Worm (Caenorhabditis elegans) whole organism, L2 larva: ENCODE results near the gene fbxa-79.

Source experiments
- C34F6.9 ChIP-seq: fragments of 150-350 bp; optimal IDR thresholded peaks from 2 replicates; lab custom pipeline; 2014; ENCODE audit warnings: missing biosample characterization, missing genetic modification characterization
- F13H6.1 ChIP-seq: sonication (generic microtip); optimal IDR thresholded peaks from 2 replicates; lab custom pipeline; 2016; ENCODE audit warnings: missing genetic modification characterization, missing compliant biosample characterization
- R02D3.7 ChIP-seq: fragments of 150-350 bp; optimal IDR thresholded peaks from 2 replicates; lab custom pipeline; 2014; ENCODE audit warnings: missing biosample characterization, missing genetic modification characterization
- Y55F3AM.14 ChIP-seq: fragments of 200-800 bp; sonication (Bioruptor generic); optimal IDR thresholded peaks from 2 replicates; lab custom pipeline; 2018; ENCODE audit warnings: mild to moderate bottlenecking, missing genetic modification characterization, missing compliant biosample characterization
- ZK546.5 ChIP-seq: sonication (generic microtip); optimal IDR thresholded peaks from 2 replicates; lab custom pipeline; 2017; ENCODE audit warnings: missing biosample characterization, missing genetic modification characterization
- ama-1 ChIP-seq: fragments of 150-350 bp; optimal IDR thresholded peaks from 2 replicates; lab custom pipeline; 2018; ENCODE audit warnings: inconsistent platforms
- ceh-16 ChIP-seq: fragments of 150-350 bp; optimal IDR thresholded peaks from 2 replicates; lab custom pipeline; 2014; ENCODE audit warnings: missing biosample characterization, missing genetic modification characterization
- crh-2 ChIP-seq: sonication (generic microtip); optimal IDR thresholded peaks from 2 replicates; lab custom pipeline; 2017; ENCODE audit warnings: missing biosample characterization, missing genetic modification characterization
- dmd-4 ChIP-seq: sonication (generic microtip); optimal IDR thresholded peaks from 2 replicates; lab custom pipeline; 2017; ENCODE audit warnings: missing biosample characterization, missing genetic modification characterization
- egl-27 ChIP-seq: sonication (generic microtip); optimal IDR thresholded peaks from 3 replicates; lab custom pipeline; 2017; ENCODE audit warnings: missing biosample characterization, missing genetic modification reagents, missing genetic modification characterization
- elt-3 ChIP-seq: sonication (generic microtip); optimal IDR thresholded peaks from 2 replicates; lab custom pipeline; 2017; ENCODE audit warnings: missing biosample characterization, missing genetic modification characterization
- fos-1 ChIP-seq: fragments of 150-350 bp; optimal IDR thresholded peaks from 2 replicates; lab custom pipeline; 2014; ENCODE audit warnings: missing biosample characterization, missing genetic modification characterization
- lin-11 ChIP-seq: fragments of 150-350 bp; sonication (generic microtip); optimal IDR thresholded peaks from 2 replicates; lab custom pipeline; 2014; ENCODE audit warnings: missing biosample characterization, missing genetic modification characterization, inconsistent platforms, mixed read lengths
- lin-39 ChIP-seq: fragments of 150-350 bp; optimal IDR thresholded peaks from 2 replicates; lab custom pipeline; 2014; ENCODE audit warnings: missing biosample characterization, missing genetic modification reagents, missing genetic modification characterization
- lsy-2 ChIP-seq, 2 experiments: fragments of 150-350 bp in 1 of 2; sonication (generic microtip) in 1 of 2; optimal IDR thresholded peaks; 2 replicates each; lab custom pipeline; 2014 to 2017; ENCODE audit warnings: missing biosample characterization in 2 of 2, missing genetic modification characterization in 2 of 2
- mab-5 ChIP-seq: fragments of 150-350 bp; optimal IDR thresholded peaks from 2 replicates; lab custom pipeline; 2014; ENCODE audit warnings: missing biosample characterization, missing genetic modification characterization
- mbf-1 ChIP-seq: sonication (generic microtip); optimal IDR thresholded peaks from 2 replicates; lab custom pipeline; 2017; ENCODE audit warnings: missing biosample characterization, missing genetic modification characterization
- mdl-1 ChIP-seq, 2 experiments: fragments of 150-350 bp in 1 of 2; sonication (generic microtip) in 1 of 2; optimal IDR thresholded peaks; 2 replicates each; lab custom pipeline; 2017; ENCODE audit warnings: missing biosample characterization in 2 of 2, missing genetic modification characterization in 2 of 2
- nhr-10 ChIP-seq: sonication (generic microtip); optimal IDR thresholded peaks from 2 replicates; lab custom pipeline; 2017; ENCODE audit warnings: missing biosample characterization, missing genetic modification characterization
- nhr-11 ChIP-seq: fragments of 150-350 bp; optimal IDR thresholded peaks from 2 replicates; lab custom pipeline; 2014; ENCODE audit warnings: missing biosample characterization, missing genetic modification characterization
- nhr-129 ChIP-seq: fragments of 150-350 bp; optimal IDR thresholded peaks from 2 replicates; lab custom pipeline; 2014; ENCODE audit warnings: missing biosample characterization, missing genetic modification characterization
- nhr-21 ChIP-seq: fragments of 150-350 bp; optimal IDR thresholded peaks from 2 replicates; lab custom pipeline; 2014; ENCODE audit warnings: missing biosample characterization, missing genetic modification characterization
- nhr-23 ChIP-seq: fragments of 150-350 bp; optimal IDR thresholded peaks from 2 replicates; lab custom pipeline; 2014; ENCODE audit warnings: missing biosample characterization, missing genetic modification reagents, missing genetic modification characterization
- nhr-237 ChIP-seq: fragments of 150-350 bp; optimal IDR thresholded peaks from 2 replicates; lab custom pipeline; 2014; ENCODE audit warnings: missing biosample characterization, missing genetic modification characterization
- nhr-25 ChIP-seq: fragments of 150-350 bp; sonication (generic microtip); optimal IDR thresholded peaks from 3 replicates; lab custom pipeline; 2014; ENCODE audit warnings: missing biosample characterization, missing genetic modification characterization
- nhr-6 ChIP-seq: fragments of 150-350 bp; optimal IDR thresholded peaks from 2 replicates; lab custom pipeline; 2014; ENCODE audit warnings: missing biosample characterization, missing genetic modification characterization
- sem-4 ChIP-seq: fragments of 150-350 bp; optimal IDR thresholded peaks from 2 replicates; lab custom pipeline; 2014; ENCODE audit warnings: missing biosample characterization, missing genetic modification reagents, missing genetic modification characterization
- sma-9 ChIP-seq, 2 experiments: fragments of 150-350 bp in 1 of 2; sonication (generic microtip) in 1 of 2; optimal IDR thresholded peaks; 2 replicates each; lab custom pipeline; 2014 to 2016; ENCODE audit warnings: missing genetic modification characterization in 2 of 2, mild to moderate bottlenecking in 1 of 2, missing biosample characterization in 1 of 2, missing compliant biosample characterization in 1 of 2, missing genetic modification reagents in 1 of 2, moderate library complexity in 1 of 2
- snpc-4 ChIP-seq: fragments of 150-350 bp; optimal IDR thresholded peaks from 2 replicates; lab custom pipeline; 2014; ENCODE audit warnings: missing biosample characterization, missing genetic modification characterization
- unc-39 ChIP-seq: fragments of 150-350 bp; optimal IDR thresholded peaks from 2 replicates; lab custom pipeline; 2014; ENCODE audit warnings: missing biosample characterization, missing genetic modification characterization
- unc-55 ChIP-seq: fragments of 150-350 bp; sonication (generic microtip); optimal IDR thresholded peaks from 3 replicates; lab custom pipeline; 2014; ENCODE audit warnings: missing biosample characterization, missing genetic modification reagents, missing genetic modification characterization
- unc-62 ChIP-seq: fragments of 150-350 bp; optimal IDR thresholded peaks from 2 replicates; lab custom pipeline; 2014; ENCODE audit warnings: missing biosample characterization, missing genetic modification reagents, missing genetic modification characterization
- zag-1 ChIP-seq: fragments of 150-350 bp; optimal IDR thresholded peaks from 2 replicates; lab custom pipeline; 2014; ENCODE audit warnings: missing biosample characterization, missing genetic modification characterization
- ztf-1 ChIP-seq: fragments of 200-800 bp; sonication (Bioruptor generic); conservative IDR thresholded peaks from 2 replicates; pipeline ENCODE4 v1.3.6; 2022; ENCODE audit warnings: missing genetic modification characterization, missing compliant biosample characterization
- ztf-11 ChIP-seq: sonication (generic microtip); optimal IDR thresholded peaks from 2 replicates; lab custom pipeline; 2017; ENCODE audit warnings: missing biosample characterization, missing genetic modification characterization
- ztf-4 ChIP-seq: fragments of 150-350 bp; optimal IDR thresholded peaks from 2 replicates; lab custom pipeline; 2014; ENCODE audit warnings: missing biosample characterization, missing genetic modification characterization

Gene fbxa-79

DNA sequence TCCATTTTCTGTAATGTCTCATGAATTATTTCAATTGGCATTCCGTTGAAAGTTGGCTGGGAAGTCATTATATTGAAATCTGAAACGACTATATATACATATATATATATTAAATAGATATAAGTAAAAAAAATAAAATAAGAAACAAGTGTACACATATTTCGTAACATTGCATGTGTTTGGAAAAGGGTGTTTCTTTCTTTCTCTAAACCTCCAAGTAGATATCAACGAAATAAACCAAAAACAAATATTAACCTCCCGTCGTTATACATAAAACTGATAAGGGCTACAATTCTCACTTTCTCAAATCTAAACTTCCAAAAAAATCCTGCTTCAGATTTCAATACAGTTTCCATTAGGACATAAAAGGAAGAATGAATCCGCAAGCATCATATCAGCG is at the start of gene fbxa-79:
Gene fbxa-79 (minus strand): TSS at position 86 of the 400 bp plus-strand sequence.
- TF ChIP-seq unc-55 (GFP tag; lab: Kevin White, UChicago) (peak; percentile 13), sma-9 (GFP tag; optimal IDR thresholded peaks at IDR 0.05; lab: Kevin White, UChicago) (peak; percentile 13), sma-9 (tag; optimal IDR thresholded peaks at IDR 0.05; lab: Kevin White, UChicago) (no peak), fos-1 (peak; percentile 66), elt-3 (tag; lab: Kevin White, UChicago) (no peak), nhr-129 (tag; lab: Kevin White, UChicago) (peak; percentile 80), ztf-1 (GFP tag; lab: Robert Waterston, UW) (no peak)
- TF ChIP-seq, all 48 proteins: peak for 4

ce11 chrIII:1355320-1355719 is 47.2 kb upstream of the fbxa-79 start, which contains the start of gene Y82E9BL.1:
Y82E9BL.1 (minus strand) TSS chrIII:1355420.
- TF ChIP-seq C34F6.9 (no peak), ceh-16 (no peak), unc-62 (no peak), ZK546.5 (tag; lab: Kevin White, UChicago) (no peak), zag-1 (no peak), sem-4 (no peak), Y55F3AM.14 (GFP tag; lab: Kevin White, UChicago) (no peak), ama-1 (no peak), F13H6.1 (tag; lab: Kevin White, UChicago) (no peak), lin-39 (tag; lab: Kevin White, UChicago) (no peak), nhr-25 (tag; lab: Kevin White, UChicago) (no peak), snpc-4 (tag; lab: Kevin White, UChicago) (no peak)
- TF ChIP-seq, all 48 proteins: peak for 0

DNA sequence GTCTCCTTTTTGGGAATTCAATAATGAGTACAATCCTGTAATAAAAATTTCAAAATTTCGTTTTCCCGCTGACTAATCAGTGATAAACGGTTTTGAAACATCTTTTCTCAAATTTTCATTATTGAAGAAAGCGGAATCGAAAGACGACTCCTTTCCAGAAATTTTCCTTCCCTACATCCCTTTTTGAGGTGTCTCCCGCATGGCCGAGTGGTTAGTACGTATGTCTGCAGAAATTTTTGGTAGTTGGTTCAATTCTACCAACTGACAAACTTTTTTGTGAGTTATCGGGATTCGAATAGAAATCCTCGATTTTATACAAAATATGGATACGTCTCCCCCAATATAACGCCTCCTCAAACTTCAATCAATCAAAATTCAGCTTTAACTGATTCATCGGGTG is 46.4 kb upstream of the fbxa-79 start:
- TF ChIP-seq nhr-25 (tag; lab: Kevin White, UChicago) (no peak), mab-5 (tag; lab: Kevin White, UChicago) (no peak), elt-3 (tag; lab: Kevin White, UChicago) (no peak), unc-39 (no peak), unc-62 (no peak), R02D3.7 (tag; lab: Kevin White, UChicago) (no peak), mbf-1 (no peak), ztf-1 (GFP tag; lab: Robert Waterston, UW) (no peak), sma-9 (GFP tag; optimal IDR thresholded peaks at IDR 0.05; lab: Kevin White, UChicago) (no peak), sma-9 (tag; optimal IDR thresholded peaks at IDR 0.05; lab: Kevin White, UChicago) (no peak), nhr-11 (tag; lab: Kevin White, UChicago) (no peak), nhr-6 (tag; lab: Kevin White, UChicago) (no peak), ceh-16 (no peak), sem-4 (no peak), ztf-11 (tag; lab: Kevin White, UChicago) (no peak), unc-55 (GFP tag; lab: Kevin White, UChicago) (no peak)

DNA sequence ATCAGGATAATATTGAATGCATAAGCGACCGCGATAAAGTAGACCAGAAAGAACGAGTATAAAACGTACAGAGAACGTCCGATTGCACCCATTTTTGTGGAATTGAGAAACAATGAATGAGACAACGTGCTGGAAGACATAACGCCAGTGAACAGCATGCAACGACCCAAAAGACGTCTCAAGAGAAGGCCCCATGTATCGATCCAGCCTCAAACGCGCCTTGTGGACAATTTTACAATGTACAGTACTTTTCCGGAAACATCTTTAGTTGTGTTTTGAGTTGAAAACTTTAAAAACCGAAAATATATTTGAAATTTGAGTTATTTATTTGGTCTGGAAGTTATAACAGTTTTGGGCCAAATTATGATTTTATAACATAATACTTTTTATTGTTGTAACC is 42.7 kb upstream of the fbxa-79 start, which contains the start of gene Y82E9BL.3:
Gene Y82E9BL.3 (minus strand): TSS at position 101 of the 400 bp plus-strand sequence.
- no peak for TF ChIP-seq ZK546.5 (tag; lab: Kevin White, UChicago)
- no peak for TF ChIP-seq nhr-10 (tag; lab: Kevin White, UChicago)
- TF ChIP-seq ama-1, result no peak
- TF ChIP-seq nhr-237 (tag; lab: Kevin White, UChicago), result no peak
- TF ChIP-seq ztf-1 (GFP tag; lab: Robert Waterston, UW), result no peak

DNA sequence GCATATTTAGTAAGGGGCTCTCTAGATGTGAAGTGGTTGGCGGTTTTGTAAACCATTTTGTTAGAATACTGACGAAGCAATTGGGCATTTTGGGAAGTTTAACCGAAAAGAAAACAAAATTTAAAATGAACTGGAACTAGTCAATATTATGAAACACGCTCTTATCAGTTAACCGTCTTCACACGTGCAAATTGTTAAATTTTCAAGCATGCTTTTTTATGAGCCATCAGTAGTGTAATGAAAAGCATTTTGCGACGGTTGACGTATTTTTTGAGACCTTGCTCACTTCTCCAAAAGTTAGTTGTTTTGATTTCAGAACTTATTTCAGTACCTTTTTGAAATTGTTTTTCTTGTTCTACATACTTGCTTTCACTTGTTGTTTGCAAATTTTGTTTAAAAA is 41.2 kb upstream of the fbxa-79 start, which contains the start of gene fbxa-25:
Gene fbxa-25 (minus strand): TSS at position 138 of the 400 bp plus-strand sequence.
- TF ChIP-seq mdl-1 (tag; optimal IDR thresholded peaks at IDR 0.05; lab: Kevin White, UChicago) (no peak), fos-1 (peak; percentile 52)

DNA sequence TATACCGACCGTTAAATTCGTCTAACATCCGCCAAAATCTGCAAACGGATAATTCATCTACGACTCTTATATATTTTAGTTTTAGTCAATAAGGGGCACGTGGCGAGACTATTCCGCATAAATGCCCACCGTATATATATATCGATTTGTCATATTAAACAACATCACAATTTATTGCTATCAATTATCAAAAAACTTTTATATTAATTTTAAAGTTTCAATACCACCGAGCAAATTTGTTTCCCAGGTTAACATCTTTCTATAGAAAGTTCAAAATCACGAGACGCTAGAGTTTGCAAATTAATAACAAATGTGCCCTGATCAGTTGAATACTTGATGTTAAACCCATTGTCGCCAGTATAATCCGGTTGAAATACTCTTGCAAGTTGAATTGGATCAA is 39.4 kb upstream of the fbxa-79 start, which contains the start of gene Y82E9BL.5:
Gene Y82E9BL.5 (minus strand): TSS at position 101 of the 400 bp plus-strand sequence.
- TF ChIP-seq unc-39 (no peak), ztf-4 (tag; lab: Kevin White, UChicago) (no peak), lsy-2 (tag; optimal IDR thresholded peaks at IDR 0.05; lab: Kevin White, UChicago) (no peak), lin-11 (no peak), F13H6.1 (tag; lab: Kevin White, UChicago) (no peak), ztf-11 (tag; lab: Kevin White, UChicago) (no peak), nhr-11 (tag; lab: Kevin White, UChicago) (no peak), nhr-25 (tag; lab: Kevin White, UChicago) (no peak), nhr-21 (tag; lab: Kevin White, UChicago) (no peak), sem-4 (no peak), egl-27 (tag; lab: Kevin White, UChicago) (no peak), nhr-23 (tag; lab: Kevin White, UChicago) (no peak), dmd-4 (tag; lab: Kevin White, UChicago) (no peak), elt-3 (tag; lab: Kevin White, UChicago) (no peak), crh-2 (tag; lab: Kevin White, UChicago) (no peak)
